Worm (Caenorhabditis elegans) whole organism, early embryonic: Measurements from ENCODE around the gene col-178.

Experiments
- B0310.2 ChIP-seq: sonication (generic microtip); optimal IDR thresholded peaks from 2 replicates; lab custom pipeline; 2016; ENCODE audit warnings: mild to moderate bottlenecking, missing genetic modification characterization, missing compliant biosample characterization
- F13C5.2 ChIP-seq: sonication (generic microtip); optimal IDR thresholded peaks from 2 replicates; lab custom pipeline; 2017; ENCODE audit warnings: mild to moderate bottlenecking, missing genetic modification characterization, inconsistent platforms, missing compliant biosample characterization
- aly-1 ChIP-seq: sonication (generic microtip); optimal IDR thresholded peaks from 2 replicates; lab custom pipeline; 2016; ENCODE audit warnings: missing genetic modification characterization, missing compliant biosample characterization
- ama-1 ChIP-seq: fragments of 150-350 bp; optimal IDR thresholded peaks from 2 replicates; lab custom pipeline; 2014
- ceh-13 ChIP-seq: fragments of 200-800 bp; sonication (Bioruptor generic); optimal IDR thresholded peaks from 2 replicates; lab custom pipeline; 2018; ENCODE audit warnings: mild to moderate bottlenecking, missing genetic modification characterization, missing compliant biosample characterization
- ets-7 ChIP-seq: sonication (generic microtip); optimal IDR thresholded peaks from 2 replicates; lab custom pipeline; 2016; ENCODE audit warnings: missing genotype, missing genetic modification characterization, missing compliant biosample characterization
- flt-1 ChIP-seq: fragments of 200-800 bp; sonication (Bioruptor generic); IDR thresholded peaks from 2 replicates; pipeline ENCODE4 v1.3.6; 2022; ENCODE audit warnings: missing genetic modification characterization, missing compliant biosample characterization
- hmbx-1 ChIP-seq: sonication (generic microtip); optimal IDR thresholded peaks from 2 replicates; lab custom pipeline; 2016; ENCODE audit warnings: mild to moderate bottlenecking, missing genetic modification characterization, missing compliant biosample characterization
- hmg-4 ChIP-seq: fragments of 200-800 bp; sonication (Bioruptor generic); optimal IDR thresholded peaks from 2 replicates; lab custom pipeline; 2018; ENCODE audit warnings: mild to moderate bottlenecking, missing genetic modification characterization, missing compliant biosample characterization
- hnd-1 ChIP-seq: sonication (generic microtip); optimal IDR thresholded peaks from 2 replicates; lab custom pipeline; 2016; ENCODE audit warnings: missing genetic modification characterization, missing compliant biosample characterization
- scrt-1 ChIP-seq: fragments of 200-800 bp; sonication (Bioruptor generic); IDR thresholded peaks from 2 replicates; pipeline ENCODE4 v1.3.6; 2022; ENCODE audit warnings: missing genetic modification characterization, missing compliant biosample characterization
- sea-1 ChIP-seq: fragments of 200-800 bp; sonication (Bioruptor generic); conservative IDR thresholded peaks from 2 replicates; pipeline ENCODE4 v1.3.6; 2022; ENCODE audit warnings: missing genetic modification characterization, missing compliant biosample characterization
- tbx-37 ChIP-seq: fragments of 200-800 bp; sonication (Bioruptor generic); conservative IDR thresholded peaks from 2 replicates; pipeline ENCODE4 v1.3.6; 2022; ENCODE audit warnings: missing genetic modification reagents, missing genetic modification characterization, missing compliant biosample characterization

ce11 chrX:11203773-11204172 is 4.5 kb downstream of the col-178 start, which contains the start of gene C34F6.11:
- TF ChIP-seq ama-1: no peak
- TF ChIP-seq scrt-1 (GFP tag; lab: Robert Waterston, UW): no peak
- TF ChIP-seq ets-7: no peak
- no peak for TF ChIP-seq flt-1 (GFP tag; lab: Robert Waterston, UW)
- TF ChIP-seq hmbx-1 (tag; lab: Kevin White, UChicago): no peak
- TF ChIP-seq hnd-1 (tag; lab: Kevin White, UChicago): no peak
- TF ChIP-seq F13C5.2 (tag; lab: Kevin White, UChicago): no peak
- TF ChIP-seq hmg-4: no peak
- no peak for TF ChIP-seq sea-1 (GFP tag; lab: Robert Waterston, UW)
- no peak for TF ChIP-seq tbx-37
- no peak for TF ChIP-seq ceh-13 (GFP tag; lab: Kevin White, UChicago)
- TF ChIP-seq aly-1 (tag; lab: Kevin White, UChicago): no peak
- TF ChIP-seq B0310.2 (tag; lab: Kevin White, UChicago): no peak
